Fruit fly (Drosophila melanogaster) whole organism, embryonic: ENCODE results near the gene CG2493.

Source experiments
- Antp ChIP-seq: fragments of 200-800 bp; sonication (Bioruptor generic); optimal IDR thresholded peaks from 3 replicates; lab custom pipeline; 2016; ENCODE audit warnings: missing biosample characterization, missing genetic modification characterization
- Atf-2 ChIP-seq: fragments of 200-800 bp; sonication (Bioruptor generic); optimal IDR thresholded peaks from 2 replicates; lab custom pipeline; 2016; ENCODE audit warnings: missing biosample characterization, missing genetic modification characterization
- Awh ChIP-seq: fragments of 200-800 bp; sonication (Bioruptor generic); IDR thresholded peaks from 2 replicates; pipeline ENCODE4, ENCODE4 v1.3.6; 2022; ENCODE audit warnings: missing biosample characterization, missing genetic modification characterization
- CG14710 ChIP-seq: fragments of 200-800 bp; sonication (Bioruptor generic); optimal IDR thresholded peaks from 3 replicates; lab custom pipeline; 2019; ENCODE audit warnings: missing biosample characterization, mild to moderate bottlenecking, missing genetic modification characterization, moderate library complexity
- CG17385 ChIP-seq: fragments of 200-800 bp; sonication (Bioruptor generic); optimal IDR thresholded peaks from 3 replicates; lab custom pipeline; 2018; ENCODE audit warnings: missing biosample characterization, mild to moderate bottlenecking, missing genetic modification characterization
- CG18619 ChIP-seq: fragments of 200-800 bp; sonication (Bioruptor generic); optimal IDR thresholded peaks from 3 replicates; lab custom pipeline; 2017; ENCODE audit warnings: missing biosample characterization, mild to moderate bottlenecking, missing genetic modification characterization
- CG31224 ChIP-seq: fragments of 200-800 bp; sonication (Bioruptor generic); IDR thresholded peaks from 2 replicates; pipeline ENCODE4 v1.3.6; 2022; ENCODE audit warnings: missing biosample characterization, missing genetic modification characterization
- CG4730 ChIP-seq: fragments of 200-800 bp; sonication (Bioruptor generic); IDR thresholded peaks from 2 replicates; pipeline ENCODE4 v1.3.6; 2022; ENCODE audit warnings: missing biosample characterization, missing genetic modification characterization
- CG4820 ChIP-seq: fragments of 200-800 bp; sonication (Bioruptor generic); optimal IDR thresholded peaks from 3 replicates; lab custom pipeline; 2016; ENCODE audit warnings: missing biosample characterization, missing genetic modification characterization
- CG5180 ChIP-seq: fragments of 200-800 bp; sonication (Bioruptor generic); optimal IDR thresholded peaks from 3 replicates; lab custom pipeline; 2017; ENCODE audit warnings: missing biosample characterization, missing genetic modification characterization, mild to moderate bottlenecking, moderate library complexity, missing genetic modification reagents
- CG6254 ChIP-seq: fragments of 200-800 bp; sonication (Bioruptor generic); optimal IDR thresholded peaks from 3 replicates; lab custom pipeline; 2017; ENCODE audit warnings: mild to moderate bottlenecking, missing biosample characterization, missing genetic modification reagents, missing genetic modification characterization
- CG6765 ChIP-seq: fragments of 200-800 bp; sonication (Bioruptor generic); optimal IDR thresholded peaks from 3 replicates; lab custom pipeline; 2017; ENCODE audit warnings: missing biosample characterization, mild to moderate bottlenecking, missing genetic modification characterization
- CG7372 ChIP-seq: fragments of 200-800 bp; sonication (Bioruptor generic); IDR thresholded peaks from 2 replicates; pipeline ENCODE4 v1.3.6; 2022; ENCODE audit warnings: missing biosample characterization, missing genetic modification characterization
- CG7963 ChIP-seq: fragments of 200-800 bp; sonication (Bioruptor generic); IDR thresholded peaks from 3 replicates; pipeline ENCODE4 v1.3.6; 2022; ENCODE audit warnings: missing biosample characterization, missing genetic modification characterization; ENCODE audit not compliant: partially characterized antibody
- CG8478 ChIP-seq: fragments of >200 bp; optimal IDR thresholded peaks from 2 replicates; lab custom pipeline; 2018
- CrebB ChIP-seq: fragments of 200-800 bp; sonication (Bioruptor generic); optimal IDR thresholded peaks from 3 replicates; lab custom pipeline; 2018; ENCODE audit warnings: missing biosample characterization, mild to moderate bottlenecking, missing genetic modification characterization
- Dek ChIP-seq: fragments of 200-800 bp; sonication (Bioruptor generic); optimal IDR thresholded peaks from 3 replicates; lab custom pipeline; 2019; ENCODE audit warnings: missing biosample characterization, mild to moderate bottlenecking, missing genetic modification characterization, moderate library complexity
- Dp ChIP-seq: fragments of 200-800 bp; sonication (Bioruptor generic); optimal IDR thresholded peaks from 2 replicates; lab custom pipeline; 2018; ENCODE audit warnings: missing biosample characterization, mild to moderate bottlenecking, missing genetic modification characterization, moderate library complexity
- Elba2 ChIP-seq: fragments of 200-800 bp; sonication (Bioruptor generic); optimal IDR thresholded peaks from 3 replicates; lab custom pipeline; 2016; ENCODE audit warnings: missing biosample characterization, missing genetic modification characterization
- Fer3 ChIP-seq: fragments of 200-800 bp; sonication (Bioruptor generic); optimal IDR thresholded peaks from 2 replicates; lab custom pipeline; 2018; ENCODE audit warnings: missing biosample characterization, mild to moderate bottlenecking, missing genetic modification characterization, moderate library complexity
- H15 ChIP-seq: fragments of 200-800 bp; sonication (Bioruptor generic); IDR thresholded peaks from 3 replicates; pipeline ENCODE4 v1.3.6; 2022; ENCODE audit warnings: missing biosample characterization, missing genetic modification characterization
- HmgZ ChIP-seq: fragments of 200-800 bp; sonication (Bioruptor generic); optimal IDR thresholded peaks from 2 replicates; lab custom pipeline; 2018; ENCODE audit warnings: missing biosample characterization, mild to moderate bottlenecking, missing genetic modification characterization
- Lim3 ChIP-seq: fragments of 200-800 bp; sonication (Bioruptor generic); IDR thresholded peaks from 2 replicates; pipeline ENCODE4 v1.3.6; 2022; ENCODE audit warnings: missing biosample characterization, missing genetic modification characterization
- MTF-1 ChIP-seq: fragments of 200-800 bp; sonication (Bioruptor generic); optimal IDR thresholded peaks from 2 replicates; lab custom pipeline; 2018; ENCODE audit warnings: missing biosample characterization, mild to moderate bottlenecking, missing genetic modification characterization, borderline replicate concordance
- Mad ChIP-seq: fragments of 200-800 bp; sonication (Bioruptor generic); optimal IDR thresholded peaks from 2 replicates; lab custom pipeline; 2016; ENCODE audit warnings: missing biosample characterization, missing genetic modification characterization
- Med ChIP-seq: fragments of 200-800 bp; sonication (Bioruptor generic); peaks from one replicate; lab custom pipeline; 2016; ENCODE audit warnings: missing biosample characterization, missing genetic modification characterization, mild to moderate bottlenecking, inconsistent platforms, moderate library complexity
- NfI ChIP-seq: fragments of 200-800 bp; sonication (Bioruptor generic); optimal IDR thresholded peaks from 3 replicates; lab custom pipeline; 2018; ENCODE audit warnings: missing biosample characterization, mild to moderate bottlenecking, missing genetic modification characterization, moderate library complexity
- Spps ChIP-seq: fragments of 200-800 bp; sonication (Bioruptor generic); optimal IDR thresholded peaks from 2 replicates; lab custom pipeline; 2018; ENCODE audit warnings: missing biosample characterization, mild to moderate bottlenecking, missing genetic modification characterization
- Sry-β ChIP-seq: fragments of 200-800 bp; sonication (Bioruptor generic); optimal IDR thresholded peaks from 2 replicates; lab custom pipeline; 2018; ENCODE audit warnings: missing biosample characterization, mild to moderate bottlenecking, missing genetic modification characterization, moderate library complexity
- TFAM ChIP-seq: fragments of 200-800 bp; sonication (Bioruptor generic); optimal IDR thresholded peaks from 2 replicates; lab custom pipeline; 2017; ENCODE audit warnings: missing biosample characterization, missing genetic modification characterization, inconsistent platforms
- cas ChIP-seq: fragments of 200-800 bp; sonication (Bioruptor generic); IDR thresholded peaks from 2 replicates; pipeline ENCODE4 v1.3.6; 2022; ENCODE audit warnings: missing biosample characterization, missing genetic modification characterization
- cg ChIP-seq: fragments of 200-800 bp; sonication (Bioruptor generic); optimal IDR thresholded peaks from 3 replicates; lab custom pipeline; 2019; ENCODE audit warnings: missing biosample characterization, mild to moderate bottlenecking, missing genetic modification characterization, moderate library complexity
- da ChIP-seq: fragments of 200-800 bp; sonication (Bioruptor generic); optimal IDR thresholded peaks from 2 replicates; lab custom pipeline; 2016; ENCODE audit warnings: missing biosample characterization, missing genetic modification characterization
- ftz-f1 ChIP-seq: fragments of 200-800 bp; sonication (Bioruptor generic); optimal IDR thresholded peaks from 2 replicates; lab custom pipeline; 2016; ENCODE audit warnings: missing biosample characterization, missing genetic modification characterization
- h ChIP-seq: fragments of >200 bp; optimal IDR thresholded peaks from 2 replicates; lab custom pipeline; 2017
- kay ChIP-seq: fragments of 200-800 bp; sonication (Bioruptor generic); optimal IDR thresholded peaks from 2 replicates; lab custom pipeline; 2016; ENCODE audit warnings: missing biosample characterization, missing genetic modification characterization
- lbe ChIP-seq: fragments of 200-800 bp; sonication (Bioruptor generic); optimal IDR thresholded peaks from 2 replicates; lab custom pipeline; 2016; ENCODE audit warnings: missing biosample characterization, mild to moderate bottlenecking, missing genetic modification characterization
- mirr ChIP-seq: fragments of 200-800 bp; sonication (Bioruptor generic); optimal IDR thresholded peaks from 3 replicates; lab custom pipeline; 2018; ENCODE audit warnings: missing biosample characterization, mild to moderate bottlenecking, missing genetic modification characterization
- oc ChIP-seq: fragments of 200-800 bp; sonication (Bioruptor generic); optimal IDR thresholded peaks from 2 replicates; lab custom pipeline; 2018; ENCODE audit warnings: missing biosample characterization, mild to moderate bottlenecking, missing genetic modification characterization, moderate library complexity
- psq ChIP-seq: fragments of 200-800 bp; sonication (Bioruptor generic); optimal IDR thresholded peaks from 2 replicates; lab custom pipeline; 2017; ENCODE audit warnings: missing biosample characterization, missing genetic modification characterization
- sc ChIP-seq, 3 experiments: fragments of >200 bp in 2 of 3; fragments of 200-800 bp in 1 of 3; sonication (Bioruptor generic) in 1 of 3; optimal IDR thresholded peaks; 2 replicates in 2 of 3; 3 replicates in 1 of 3; lab custom pipeline; 2017; ENCODE audit warnings: mild to moderate bottlenecking in 1 of 3, missing biosample characterization in 1 of 3, missing genetic modification characterization in 1 of 3, missing genetic modification reagents in 1 of 3
- slou ChIP-seq: fragments of 200-800 bp; sonication (Bioruptor generic); optimal IDR thresholded peaks from 3 replicates; lab custom pipeline; 2016; ENCODE audit warnings: missing biosample characterization, missing genetic modification characterization
- sqz ChIP-seq: fragments of 200-800 bp; sonication (Bioruptor generic); optimal IDR thresholded peaks from 3 replicates; lab custom pipeline; 2018; ENCODE audit warnings: missing biosample characterization, mild to moderate bottlenecking, missing genetic modification characterization
- toy ChIP-seq: fragments of 200-800 bp; sonication (Bioruptor generic); IDR thresholded peaks from 2 replicates; pipeline ENCODE4 v1.3.6; 2022; ENCODE audit warnings: missing biosample characterization, missing genetic modification characterization
- twi ChIP-seq: fragments of 200-800 bp; optimal IDR thresholded peaks from 2 replicates; lab custom pipeline; 2019; ENCODE audit warnings: missing biosample characterization, mild to moderate bottlenecking, missing genetic modification characterization, moderate library complexity
- vfl ChIP-seq: fragments of 200-800 bp; sonication (Bioruptor generic); optimal IDR thresholded peaks from 2 replicates; lab custom pipeline; 2016; ENCODE audit warnings: missing biosample characterization, missing genetic modification characterization
- zen2 ChIP-seq: fragments of 200-800 bp; sonication (Bioruptor generic); IDR thresholded peaks from 3 replicates; pipeline ENCODE4 v1.3.6; 2022; ENCODE audit warnings: missing biosample characterization, missing genetic modification characterization; ENCODE audit not compliant: partially characterized antibody

CG2493 gene

dm6 chr2L:20417597-20418286 is 45.5 kb downstream of the CG2493 start (continued):
- TF ChIP-seq zen2 (GFP tag; lab: Robert Waterston, UW) (no peak), Fer3 (no peak), CG4820 (GFP tag; lab: Kevin White, UChicago) (no peak), Lim3 (GFP tag; lab: Robert Waterston, UW) (no peak), Antp (no peak), Sry-β (GFP tag; lab: Kevin White, UChicago) (no peak), CG6254 (GFP tag; lab: Kevin White, UChicago) (no peak)

- TF ChIP-seq TFAM (GFP tag; lab: Kevin White, UChicago) (no peak), CG31224 (GFP tag; lab: Robert Waterston, UW) (peak; percentile 77), CG18619 (peak; percentile 38), twi (peak; percentile 52), slou (GFP tag; lab: Kevin White, UChicago) (peak; percentile 17), kay (GFP tag; lab: Kevin White, UChicago) (no peak), Med (peak; percentile 79), CG8478 (no peak), CG14710 (tag; lab: Kevin White, UChicago) (peak; percentile 86), HmgZ (no peak), Spps (tag; lab: Kevin White, UChicago) (no peak), MTF-1 (GFP tag; lab: Kevin White, UChicago) (no peak), Awh (no peak), CG6765 (GFP tag; lab: Kevin White, UChicago) (peak; percentile 12), oc (no peak), CrebB (tag; lab: Kevin White, UChicago) (no peak), toy (GFP tag; lab: Robert Waterston, UW) (no peak), da (no peak), CG17385 (GFP tag; lab: Kevin White, UChicago) (peak; percentile 95), Dp (GFP tag; lab: Kevin White, UChicago) (peak; percentile 69), cas (GFP tag; lab: Robert Waterston, UW) (no peak), Elba2 (GFP tag; lab: Kevin White, UChicago) (no peak), Atf-2 (GFP tag; lab: Kevin White, UChicago) (no peak), cg (GFP tag; lab: Kevin White, UChicago) (peak; percentile 96), vfl (GFP tag; lab: Kevin White, UChicago) (peak; percentile 28), NfI (GFP tag; lab: Kevin White, UChicago) (peak; percentile 41), Mad (GFP tag; lab: Kevin White, UChicago) (peak; percentile 8), CG4730 (peak; percentile 39; the same call in 1 of the 2 replicates), CG5180 (GFP tag; lab: Kevin White, UChicago) (no peak), h (lab: Kevin White, UChicago) (no peak), H15 (GFP tag; lab: Robert Waterston, UW) (no peak), lbe (GFP tag; lab: Kevin White, UChicago) (no peak), CG7372 (GFP tag; lab: Robert Waterston, UW) (peak; percentile 64), psq (GFP tag; lab: Kevin White, UChicago) (no peak), sc (optimal IDR thresholded peaks at IDR 0.05; lab: Kevin White, UChicago) (no peak), sc (GFP tag; optimal IDR thresholded peaks at IDR 0.05; lab: Kevin White, UChicago) (no peak), mirr (GFP tag; lab: Kevin White, UChicago) (no peak), Dek (tag; lab: Kevin White, UChicago) (peak; percentile 69), sqz (GFP tag; lab: Kevin White, UChicago) (peak; percentile 9), ftz-f1 (GFP tag; lab: Kevin White, UChicago) (no peak), CG7963 (GFP tag; lab: Robert Waterston, UW) (peak; percentile 52; the same call in 1 of the 3 replicates)
Observed at dm6 chr2L:20416754-20417563, 46.3 kb downstream of the CG2493 start, which contains the start of the genes CG10949 and Arpc2. TSS of gene CG10949 (minus strand) at chr2L:20416918. TSS of gene Arpc2 (plus strand) at chr2L:20417057.
